Fruit fly (Drosophila melanogaster): ENCODE results near the gene CG9512.

Gene CG9512

dm6 chrX:14923277-14924019 lies 18.1 kb upstream of the CG9512 start, which contains the start of gene CG9503:
TSS of gene CG9503 (minus strand) at chrX:14923493.
- TF ChIP-seq CG17801 (GFP tag; optimal IDR thresholded peaks at IDR 0.05; ENCODE audit: partially characterized antibody) = no peak

- no peak for TF ChIP-seq CG17801 (GFP tag; optimal IDR thresholded peaks at IDR 0.05; ENCODE audit: partially characterized antibody)
These were observed 17.3 kb upstream of the CG9512 start for dm6 chrX:14922396-14923276.

- peak; percentile 35 for TF ChIP-seq CG17801 (GFP tag; optimal IDR thresholded peaks at IDR 0.05; ENCODE audit: partially characterized antibody)
These were observed 13.4 kb upstream of the CG9512 start, which contains the start of gene Eo for dm6 chrX:14918750-14919247. TSS of gene Eo (minus strand) at chrX:14918800.

- peak; percentile 60 for TF ChIP-seq CG17801 (GFP tag; optimal IDR thresholded peaks at IDR 0.05; ENCODE audit: partially characterized antibody)
These were observed 8.5 kb upstream of the CG9512 start, which contains the start of gene CG12398 for dm6 chrX:14913706-14914303. TSS of gene CG12398 (minus strand) at chrX:14913812.

dm6 chrX:14910464-14911349 lies 5.4 kb upstream of the CG9512 start, which contains the start of gene CG14406:
TSS of gene CG14406 (minus strand) at chrX:14910845.
- TF ChIP-seq CG17801 (GFP tag; optimal IDR thresholded peaks at IDR 0.05; ENCODE audit: partially characterized antibody) = no peak

dm6 chrX:14909658-14910378 lies 4.5 kb upstream of the CG9512 start, which contains the start of gene fiz:
TSS of gene fiz (minus strand) at chrX:14909708.
- no peak for TF ChIP-seq CG17801 (GFP tag; optimal IDR thresholded peaks at IDR 0.05; ENCODE audit: partially characterized antibody)

dm6 chrX:14909051-14909450 lies 3.7 kb upstream of the CG9512 start:
- TF ChIP-seq CG17801 (GFP tag; optimal IDR thresholded peaks at IDR 0.05; ENCODE audit: partially characterized antibody) = no peak

- TF ChIP-seq CG17801 (GFP tag; optimal IDR thresholded peaks at IDR 0.05; ENCODE audit: partially characterized antibody) = no peak
These were observed 7.8 kb downstream of the CG9512 start for dm6 chrX:14897592-14897991.

- TF ChIP-seq CG17801 (GFP tag; optimal IDR thresholded peaks at IDR 0.05; ENCODE audit: partially characterized antibody) = no peak
These were observed 8.6 kb downstream of the CG9512 start, which contains the start of gene CG9514 for dm6 chrX:14896791-14897190. TSS of gene CG9514 (minus strand) at chrX:14896891.

dm6 chrX:14896310-14896709 lies 9.0 kb downstream of the CG9512 start:
- no peak for TF ChIP-seq CG17801 (GFP tag; optimal IDR thresholded peaks at IDR 0.05; ENCODE audit: partially characterized antibody)

- TF ChIP-seq CG17801 (GFP tag; optimal IDR thresholded peaks at IDR 0.05; ENCODE audit: partially characterized antibody) = no peak
These were observed 11.5 kb downstream of the CG9512 start for dm6 chrX:14893872-14894271.

- TF ChIP-seq CG17801 (GFP tag; optimal IDR thresholded peaks at IDR 0.05; ENCODE audit: partially characterized antibody) = no peak
These were observed 13.0 kb downstream of the CG9512 start for dm6 chrX:14892303-14892702.

dm6 chrX:14885554-14885953 lies 19.8 kb downstream of the CG9512 start:
- TF ChIP-seq CG17801 (GFP tag; optimal IDR thresholded peaks at IDR 0.05; ENCODE audit: partially characterized antibody) = no peak
